Worm (Caenorhabditis elegans) whole organism, late embryonic: ENCODE measurements around the gene C03E10.1.

ENCODE experiments used
- Y22D7AL.16 ChIP-seq: sonication (generic microtip); optimal IDR thresholded peaks from 2 replicates; lab custom pipeline; 2016; ENCODE audit warnings: missing genetic modification characterization, missing compliant biosample characterization
- ama-1 ChIP-seq: fragments of 150-350 bp; optimal IDR thresholded peaks from 2 replicates; lab custom pipeline; 2014
- ceh-19 ChIP-seq: fragments of 200-800 bp; sonication (Bioruptor generic); optimal IDR thresholded peaks from 2 replicates; lab custom pipeline; 2018; ENCODE audit warnings: mild to moderate bottlenecking, missing genetic modification characterization, missing compliant biosample characterization
- ceh-45 ChIP-seq: fragments of 200-800 bp; sonication (Bioruptor generic); IDR thresholded peaks from 2 replicates; pipeline ENCODE4 v1.3.6; 2022; ENCODE audit warnings: missing genetic modification reagents, missing genetic modification characterization, missing compliant biosample characterization
- ceh-9 ChIP-seq: sonication (generic microtip); optimal IDR thresholded peaks from 2 replicates; lab custom pipeline; 2016; ENCODE audit warnings: mild to moderate bottlenecking, missing genetic modification characterization, inconsistent platforms, missing compliant biosample characterization
- elt-4 ChIP-seq: sonication (generic microtip); optimal IDR thresholded peaks from 2 replicates; lab custom pipeline; 2016; ENCODE audit warnings: missing genetic modification characterization, missing compliant biosample characterization
- fkh-10 ChIP-seq: fragments of 150-350 bp; optimal IDR thresholded peaks from 2 replicates; lab custom pipeline; 2014; ENCODE audit warnings: missing biosample characterization, missing genetic modification reagents, missing genetic modification characterization
- hlh-8 ChIP-seq: sonication (generic microtip); optimal IDR thresholded peaks from 2 replicates; lab custom pipeline; 2016; ENCODE audit warnings: missing genotype, missing genetic modification characterization, missing compliant biosample characterization
- pros-1 ChIP-seq: fragments of 150-350 bp; optimal IDR thresholded peaks from 2 replicates; lab custom pipeline; 2014; ENCODE audit warnings: missing biosample characterization, missing genetic modification reagents, missing genetic modification characterization
- tbx-2 ChIP-seq: sonication (generic microtip); optimal IDR thresholded peaks from 2 replicates; lab custom pipeline; 2016; ENCODE audit warnings: missing genetic modification characterization, missing compliant biosample characterization
- unc-3 ChIP-seq, 2 experiments: fragments of 200-800 bp in 1 of 2; sonication (Bioruptor generic) in 1 of 2; sonication (generic microtip) in 1 of 2; conservative IDR thresholded peaks in 1 of 2; optimal IDR thresholded peaks in 1 of 2; 2 replicates each; pipeline versions ENCODE4 v1.3.6 to Lab custom; 2016 to 2022; ENCODE audit warnings: missing compliant biosample characterization in 2 of 2, missing genetic modification characterization in 2 of 2, missing genetic modification reagents in 1 of 2
- unc-55 ChIP-seq: sonication (generic microtip); optimal IDR thresholded peaks from 2 replicates; lab custom pipeline; 2017; ENCODE audit warnings: missing biosample characterization, missing genetic modification reagents, missing genetic modification characterization

ce11 chrV:11281414-11282209 lies 9.4 kb upstream of the C03E10.1 start:
- no peak for TF ChIP-seq tbx-2 (tag; lab: Kevin White, UChicago)
- no peak for TF ChIP-seq ceh-45 (GFP tag; lab: Robert Waterston, UW)
- TF ChIP-seq ceh-19 (GFP tag; lab: Kevin White, UChicago) = no peak
- TF ChIP-seq hlh-8 (tag; lab: Kevin White, UChicago) = no peak
- no peak for TF ChIP-seq ama-1
- TF ChIP-seq elt-4 (tag; lab: Kevin White, UChicago) = no peak
- no peak for TF ChIP-seq unc-3 (GFP tag; conservative IDR thresholded peaks at IDR 0.05; lab: Robert Waterston, UW)
- no peak for TF ChIP-seq unc-3 (tag; optimal IDR thresholded peaks at IDR 0.05; lab: Kevin White, UChicago)
- no peak for TF ChIP-seq fkh-10
- no peak for TF ChIP-seq Y22D7AL.16 (tag; lab: Kevin White, UChicago)
- TF ChIP-seq ceh-9 (tag; lab: Kevin White, UChicago) = no peak
- no peak for TF ChIP-seq pros-1
- TF ChIP-seq unc-55 (GFP tag; lab: Kevin White, UChicago) = peak; percentile 67
